Fruit fly (Drosophila melanogaster): ENCODE results near the gene Eig71Ee.

DNA sequence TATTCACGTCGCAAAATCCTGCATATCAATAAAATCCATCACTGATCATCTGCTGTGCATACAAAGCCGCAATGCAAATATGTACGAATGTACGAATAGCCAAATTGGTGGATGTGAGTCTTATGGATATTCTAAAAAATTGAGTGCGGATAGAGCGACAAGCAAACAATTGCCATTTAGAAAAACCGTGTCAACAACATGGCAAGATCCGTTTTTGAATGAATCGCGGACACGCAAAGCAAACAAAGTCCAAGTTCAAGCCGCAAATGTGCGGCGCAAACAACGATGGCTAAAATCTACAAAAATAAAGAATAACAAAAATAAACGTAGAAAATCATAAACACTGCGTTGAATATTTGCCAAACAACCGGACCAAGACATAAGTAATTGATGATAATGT, 33.7 kb upstream of the Eig71Ee start:
- TF ChIP-seq CG8478 (optimal IDR thresholded peaks at IDR 0.05) (no peak), CTCF (optimal IDR thresholded peaks at IDR 0.05) (no peak)
